Worm (Caenorhabditis elegans) whole organism, L1 larva: ENCODE results near the gene str-196.

ENCODE experiments used
- elt-2 ChIP-seq: sonication (generic microtip); optimal IDR thresholded peaks from 2 replicates; lab custom pipeline; 2016; ENCODE audit warnings: missing genetic modification characterization, mild to moderate bottlenecking, inconsistent platforms, missing compliant biosample characterization, missing genetic modification reagents
- elt-3 ChIP-seq, 6 experiments: fragments of 150-350 bp in 1 of 6; sonication (generic microtip); optimal IDR thresholded peaks; 2 replicates each; lab custom pipeline; 2017 to 2018; ENCODE audit warnings: missing biosample characterization in 6 of 6, missing genetic modification characterization in 6 of 6, inconsistent platforms in 1 of 6
- fkh-10 ChIP-seq: sonication (generic microtip); optimal IDR thresholded peaks from 2 replicates; lab custom pipeline; 2017; ENCODE audit warnings: missing biosample characterization, missing genetic modification reagents, missing genetic modification characterization
- nhr-237 ChIP-seq: fragments of 150-350 bp; optimal IDR thresholded peaks from 2 replicates; lab custom pipeline; 2014; ENCODE audit warnings: missing biosample characterization, missing genetic modification characterization
- pqm-1 ChIP-seq: sonication (generic microtip); optimal IDR thresholded peaks from 3 replicates; lab custom pipeline; 2017; ENCODE audit warnings: missing biosample characterization, missing genetic modification characterization
- sox-4 ChIP-seq: sonication (generic microtip); optimal IDR thresholded peaks from 2 replicates; lab custom pipeline; 2016; ENCODE audit warnings: missing genetic modification characterization, missing compliant biosample characterization

DNA sequence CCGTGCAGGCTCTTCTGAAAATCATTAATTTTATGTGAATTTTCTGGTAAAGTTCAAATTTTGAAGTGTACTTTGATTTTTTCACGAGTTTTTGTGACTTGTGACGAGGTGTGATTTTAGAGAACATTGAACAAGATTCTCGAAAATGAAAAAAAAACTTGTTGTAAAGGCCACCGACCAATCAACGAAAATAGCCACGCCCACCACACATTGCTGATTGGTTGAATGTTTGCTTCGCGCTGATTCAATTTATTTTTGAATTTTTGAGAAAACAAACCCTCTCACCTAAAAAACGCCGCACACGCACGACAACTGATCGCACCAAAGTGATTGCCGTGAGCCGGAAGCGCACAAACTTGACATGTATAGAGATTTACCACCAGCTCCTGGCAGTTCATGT lies 8.7 kb upstream of the str-196 start:
- TF ChIP-seq pqm-1 (tag; lab: Kevin White, UChicago) (no peak), nhr-237 (no peak), fkh-10 (GFP tag; lab: Kevin White, UChicago) (no peak), elt-3 (tag; optimal IDR thresholded peaks at IDR 0.05; lab: Kevin White, UChicago) (no peak), sox-4 (tag; lab: Kevin White, UChicago) (no peak), elt-2 (no peak)
